Worm (Caenorhabditis elegans) whole organism, late embryonic: ENCODE measurements around the gene cpr-8.
A peak's percentile ranks its signal among the peaks of the same experiment; 100 is the strongest.

Experiments used
- C08G9.2 ChIP-seq: sonication (generic microtip); optimal IDR thresholded peaks from 2 replicates; lab custom pipeline; 2016; ENCODE audit warnings: mild to moderate bottlenecking, missing genetic modification characterization, moderate library complexity, missing compliant biosample characterization
- C38D4.7 ChIP-seq: fragments of 200-800 bp; sonication (Bioruptor generic); optimal IDR thresholded peaks from 2 replicates; lab custom pipeline; 2018; ENCODE audit warnings: mild to moderate bottlenecking, missing genetic modification characterization, moderate library complexity, missing compliant biosample characterization
- K09A11.1 ChIP-seq: sonication (generic microtip); optimal IDR thresholded peaks from 2 replicates; lab custom pipeline; 2017; ENCODE audit warnings: antibody characterized with exemption, mild to moderate bottlenecking, missing genetic modification characterization, missing compliant biosample characterization; ENCODE audit not compliant: insufficient read depth
- T23F11.4 ChIP-seq: fragments of 200-800 bp; sonication (Bioruptor generic); optimal IDR thresholded peaks from 2 replicates; lab custom pipeline; 2018; ENCODE audit warnings: mild to moderate bottlenecking, missing genetic modification characterization, missing compliant biosample characterization
- Y22D7AL.16 ChIP-seq: sonication (generic microtip); optimal IDR thresholded peaks from 2 replicates; lab custom pipeline; 2016; ENCODE audit warnings: missing genetic modification characterization, missing compliant biosample characterization
- ama-1 ChIP-seq: fragments of 150-350 bp; optimal IDR thresholded peaks from 2 replicates; lab custom pipeline; 2014
- ceh-14 ChIP-seq: sonication (generic microtip); optimal IDR thresholded peaks from 2 replicates; lab custom pipeline; 2016; ENCODE audit warnings: missing genotype, missing genetic modification characterization, missing compliant biosample characterization
- ceh-22 ChIP-seq: sonication (generic microtip); optimal IDR thresholded peaks from 2 replicates; lab custom pipeline; 2017; ENCODE audit warnings: missing biosample characterization, missing genetic modification characterization
- ceh-31 ChIP-seq: sonication (generic microtip); optimal IDR thresholded peaks from 2 replicates; lab custom pipeline; 2016; ENCODE audit warnings: missing genetic modification characterization, missing compliant biosample characterization
- ceh-34 ChIP-seq: sonication (generic microtip); optimal IDR thresholded peaks from 2 replicates; lab custom pipeline; 2016; ENCODE audit warnings: mild to moderate bottlenecking, missing genetic modification characterization, missing compliant biosample characterization
- ceh-45 ChIP-seq: fragments of 200-800 bp; sonication (Bioruptor generic); IDR thresholded peaks from 2 replicates; pipeline ENCODE4 v1.3.6; 2022; ENCODE audit warnings: missing genetic modification reagents, missing genetic modification characterization, missing compliant biosample characterization
- ceh-48 ChIP-seq: sonication (generic microtip); optimal IDR thresholded peaks from 2 replicates; lab custom pipeline; 2016; ENCODE audit warnings: missing genetic modification characterization, inconsistent platforms, missing compliant biosample characterization
- ceh-6 ChIP-seq: fragments of 200-800 bp; sonication (Bioruptor generic); optimal IDR thresholded peaks from 2 replicates; lab custom pipeline; 2018; ENCODE audit warnings: mild to moderate bottlenecking, missing genetic modification characterization, missing compliant biosample characterization
- ceh-9 ChIP-seq: sonication (generic microtip); optimal IDR thresholded peaks from 2 replicates; lab custom pipeline; 2016; ENCODE audit warnings: mild to moderate bottlenecking, missing genetic modification characterization, inconsistent platforms, missing compliant biosample characterization
- che-1 ChIP-seq: sonication (generic microtip); optimal IDR thresholded peaks from 2 replicates; lab custom pipeline; 2016; ENCODE audit warnings: mild to moderate bottlenecking, missing genetic modification characterization, missing compliant biosample characterization
- dve-1 ChIP-seq: sonication (generic microtip); optimal IDR thresholded peaks from 2 replicates; lab custom pipeline; 2017; ENCODE audit warnings: antibody characterized with exemption, mild to moderate bottlenecking, missing genetic modification characterization, missing compliant biosample characterization
- elt-4 ChIP-seq: sonication (generic microtip); optimal IDR thresholded peaks from 2 replicates; lab custom pipeline; 2016; ENCODE audit warnings: missing genetic modification characterization, missing compliant biosample characterization
- fkh-10 ChIP-seq: fragments of 150-350 bp; optimal IDR thresholded peaks from 2 replicates; lab custom pipeline; 2014; ENCODE audit warnings: missing biosample characterization, missing genetic modification reagents, missing genetic modification characterization
- fkh-6 ChIP-seq: sonication (generic microtip); optimal IDR thresholded peaks from 2 replicates; lab custom pipeline; 2016; ENCODE audit warnings: missing genetic modification characterization, missing compliant biosample characterization
- hlh-13 ChIP-seq: fragments of 200-800 bp; sonication (Bioruptor generic); optimal IDR thresholded peaks from 2 replicates; lab custom pipeline; 2018; ENCODE audit warnings: mild to moderate bottlenecking, missing genetic modification characterization, missing compliant biosample characterization
- hlh-15 ChIP-seq: sonication (generic microtip); optimal IDR thresholded peaks from 2 replicates; lab custom pipeline; 2016; ENCODE audit warnings: missing genetic modification characterization, missing compliant biosample characterization
- lim-6 ChIP-seq: sonication (generic microtip); optimal IDR thresholded peaks from 2 replicates; lab custom pipeline; 2016; ENCODE audit warnings: missing genetic modification characterization, missing compliant biosample characterization
- lin-11 ChIP-seq: fragments of 200-800 bp; sonication (Bioruptor generic); optimal IDR thresholded peaks from 2 replicates; lab custom pipeline; 2018; ENCODE audit warnings: mild to moderate bottlenecking, missing genetic modification characterization, missing compliant biosample characterization
- madf-2 ChIP-seq: sonication (generic microtip); optimal IDR thresholded peaks from 2 replicates; lab custom pipeline; 2017; ENCODE audit warnings: missing genetic modification characterization, missing compliant biosample characterization
- mec-3 ChIP-seq: sonication (generic microtip); optimal IDR thresholded peaks from 2 replicates; lab custom pipeline; 2016; ENCODE audit warnings: borderline replicate concordance, missing genetic modification characterization, missing compliant biosample characterization
- nhr-11 ChIP-seq: fragments of 150-350 bp; optimal IDR thresholded peaks from 2 replicates; lab custom pipeline; 2014; ENCODE audit warnings: missing biosample characterization, missing genetic modification characterization
- odd-2 ChIP-seq: sonication (generic microtip); optimal IDR thresholded peaks from 2 replicates; lab custom pipeline; 2017; ENCODE audit warnings: antibody characterized with exemption, mild to moderate bottlenecking, missing genetic modification characterization, missing compliant biosample characterization
- pat-9 ChIP-seq: fragments of 200-800 bp; sonication (Bioruptor generic); optimal IDR thresholded peaks from 2 replicates; lab custom pipeline; 2018; ENCODE audit warnings: mild to moderate bottlenecking, missing genetic modification characterization, moderate library complexity, missing compliant biosample characterization
- pax-1 ChIP-seq: fragments of 150-350 bp; optimal IDR thresholded peaks from 2 replicates; lab custom pipeline; 2014; ENCODE audit warnings: missing biosample characterization, missing genetic modification characterization
- pha-2 ChIP-seq: sonication (generic microtip); optimal IDR thresholded peaks from 2 replicates; lab custom pipeline; 2017; ENCODE audit warnings: mild to moderate bottlenecking, missing genetic modification characterization, missing compliant biosample characterization
- pha-4 ChIP-seq: fragments of 150-350 bp; optimal IDR thresholded peaks from 2 replicates; lab custom pipeline; 2018; ENCODE audit warnings: missing biosample characterization, missing genetic modification reagents, missing genetic modification characterization
- pros-1 ChIP-seq: fragments of 150-350 bp; optimal IDR thresholded peaks from 2 replicates; lab custom pipeline; 2014; ENCODE audit warnings: missing biosample characterization, missing genetic modification reagents, missing genetic modification characterization
- ref-2 ChIP-seq: sonication (generic microtip); optimal IDR thresholded peaks from 2 replicates; lab custom pipeline; 2016; ENCODE audit warnings: missing genetic modification characterization, missing compliant biosample characterization
- sox-2 ChIP-seq: fragments of 200-800 bp; sonication (Bioruptor generic); IDR thresholded peaks from 2 replicates; pipeline ENCODE4 v1.3.6; 2022; ENCODE audit warnings: missing genetic modification reagents, missing genetic modification characterization, missing compliant biosample characterization
- sox-4 ChIP-seq: sonication (generic microtip); optimal IDR thresholded peaks from 2 replicates; lab custom pipeline; 2017; ENCODE audit warnings: mild to moderate bottlenecking, missing genetic modification characterization, inconsistent platforms, missing compliant biosample characterization
- syd-9 ChIP-seq: sonication (generic microtip); optimal IDR thresholded peaks from 2 replicates; lab custom pipeline; 2016; ENCODE audit warnings: mild to moderate bottlenecking, missing genetic modification characterization, moderate library complexity, missing compliant biosample characterization
- tbx-2 ChIP-seq: sonication (generic microtip); optimal IDR thresholded peaks from 2 replicates; lab custom pipeline; 2016; ENCODE audit warnings: missing genetic modification characterization, missing compliant biosample characterization
- ttx-3 ChIP-seq: sonication (generic microtip); optimal IDR thresholded peaks from 2 replicates; lab custom pipeline; 2016; ENCODE audit warnings: missing genetic modification reagents, missing genetic modification characterization, missing compliant biosample characterization
- unc-86 ChIP-seq: sonication (generic microtip); optimal IDR thresholded peaks from 2 replicates; lab custom pipeline; 2016; ENCODE audit warnings: missing genetic modification characterization, missing compliant biosample characterization
- ztf-16 ChIP-seq: sonication (generic microtip); optimal IDR thresholded peaks from 2 replicates; lab custom pipeline; 2017; ENCODE audit warnings: missing genetic modification characterization, missing compliant biosample characterization

cpr-8 gene

ce11 chrV:1151324-1151742 lies 16.9 kb downstream of the cpr-8 start (continued):
- peak; percentile 40 for TF ChIP-seq sox-2
- peak; percentile 92 for TF ChIP-seq dve-1 (tag; lab: Kevin White, UChicago)
- TF ChIP-seq syd-9 = peak; percentile 96
- peak; percentile 98 for TF ChIP-seq ref-2
- peak; percentile 57 for TF ChIP-seq pat-9
- peak; percentile 98 for TF ChIP-seq ceh-31 (tag; lab: Kevin White, UChicago)
- peak; percentile 8 for TF ChIP-seq ztf-16
- no peak for TF ChIP-seq ceh-9 (tag; lab: Kevin White, UChicago)
- peak; percentile 94 for TF ChIP-seq pros-1
- peak; percentile 59 for TF ChIP-seq C08G9.2 (tag; lab: Kevin White, UChicago)
- peak; percentile 12 for TF ChIP-seq Y22D7AL.16
- TF ChIP-seq hlh-15 (tag; lab: Kevin White, UChicago) = no peak
- TF ChIP-seq fkh-6 (tag; lab: Kevin White, UChicago) = peak; percentile 22
- TF ChIP-seq fkh-10 (GFP tag; lab: Kevin White, UChicago) = no peak
- TF ChIP-seq odd-2 = no peak
- no peak for TF ChIP-seq pha-4 (tag; lab: Kevin White, UChicago)
- TF ChIP-seq ceh-45 (GFP tag; lab: Robert Waterston, UW) = 0 out of 2 replicates have a peak, but pooled peaks have one; percentile 34
- TF ChIP-seq hlh-13 (GFP tag; lab: Kevin White, UChicago) = peak; percentile 25
- TF ChIP-seq T23F11.4 = peak; percentile 88
- peak; percentile 1 for TF ChIP-seq pax-1 (tag; lab: Kevin White, UChicago)
- peak; percentile 29 for TF ChIP-seq madf-2 (tag; lab: Kevin White, UChicago)
- TF ChIP-seq unc-86 = peak; percentile 96
- peak; percentile 15 for TF ChIP-seq ceh-22
- TF ChIP-seq lin-11 (tag; lab: Kevin White, UChicago) = peak; percentile 4
- TF ChIP-seq tbx-2 = peak; percentile 99
- no peak for TF ChIP-seq nhr-11

ce11 chrV:1151830-1152229 lies 17.4 kb downstream of the cpr-8 start:
- TF ChIP-seq unc-86 (no peak), che-1 (tag; lab: Kevin White, UChicago) (no peak), ceh-48 (no peak), ama-1 (lab: Kevin White, UChicago) (no peak), tbx-2 (no peak), sox-4 (tag; lab: Kevin White, UChicago) (no peak), ttx-3 (no peak), sox-2 (no peak), pros-1 (no peak), ceh-14 (tag; lab: Kevin White, UChicago) (no peak), ceh-6 (GFP tag; lab: Kevin White, UChicago) (no peak), pha-2 (no peak), T23F11.4 (no peak), Y22D7AL.16 (no peak), lim-6 (tag; lab: Kevin White, UChicago) (no peak), ztf-16 (no peak), madf-2 (tag; lab: Kevin White, UChicago) (no peak)

DNA sequence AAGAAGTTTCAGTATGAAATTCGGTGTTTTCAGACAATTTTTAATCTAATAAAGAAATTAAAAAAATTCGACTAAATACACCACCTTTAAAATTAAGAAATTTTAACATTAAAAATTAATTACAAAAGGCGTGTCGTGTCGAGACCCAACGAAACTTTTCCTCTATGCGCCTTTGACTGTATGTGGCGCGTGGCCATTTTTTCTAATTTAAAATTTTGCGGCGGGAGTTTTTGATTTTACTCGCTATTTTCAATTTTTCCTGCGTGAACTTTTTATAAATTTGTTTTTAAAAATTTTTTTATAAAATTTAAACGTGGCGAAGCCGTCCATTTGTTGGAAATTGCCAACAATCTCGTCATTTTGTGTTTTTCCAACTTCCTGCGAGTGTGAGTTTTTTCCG lies 18.3 kb downstream of the cpr-8 start:
- TF ChIP-seq ttx-3 (no peak), ama-1 (lab: Kevin White, UChicago) (no peak), hlh-13 (GFP tag; lab: Kevin White, UChicago) (no peak), ceh-31 (tag; lab: Kevin White, UChicago) (no peak), C08G9.2 (tag; lab: Kevin White, UChicago) (no peak), C38D4.7 (GFP tag; lab: Kevin White, UChicago) (no peak), mec-3 (no peak), unc-86 (no peak), K09A11.1 (tag; lab: Kevin White, UChicago) (no peak), ceh-34 (tag; lab: Kevin White, UChicago) (no peak), pha-4 (tag; lab: Kevin White, UChicago) (no peak), che-1 (tag; lab: Kevin White, UChicago) (no peak), fkh-6 (tag; lab: Kevin White, UChicago) (no peak), elt-4 (tag; lab: Kevin White, UChicago) (no peak), pha-2 (no peak)
